Fruit fly (Drosophila melanogaster): ENCODE data around the gene GC1.
A peak's percentile ranks its signal among the peaks of the same experiment; 100 is the strongest.

GC1 gene

dm6 chr3R:11974631-11975030 is 7.1 kb downstream of the GC1 start, which contains the start of gene Tango9 (continued):
- TF ChIP-seq ssp (GFP tag; IDR thresholded peaks at IDR 0.05) (0 out of 2 replicates have a peak, but pooled peaks have one; percentile 5), E2f1 (GFP tag; IDR thresholded peaks at IDR 0.05) (no peak), CG10321 (GFP tag; IDR thresholded peaks at IDR 0.05) (no peak), zen (tag; optimal IDR thresholded peaks at IDR 0.05) (peak; percentile 10), Oaz (GFP tag; IDR thresholded peaks at IDR 0.05) (no peak), CG16863 (GFP tag; optimal IDR thresholded peaks at IDR 0.05) (no peak), CG1647 (GFP tag; optimal IDR thresholded peaks at IDR 0.05) (no peak), esg (GFP tag; conservative IDR thresholded peaks at IDR 0.05) (no peak), ewg (GFP tag; optimal IDR thresholded peaks at IDR 0.05) (peak; percentile 88), Fer1 (GFP tag; optimal IDR thresholded peaks at IDR 0.05) (peak; percentile 22), Xrp1 (GFP tag; IDR thresholded peaks at IDR 0.05) (0 out of 2 replicates have a peak, but pooled peaks have one; percentile 25), Elba2 (GFP tag; optimal IDR thresholded peaks at IDR 0.05) (no peak), vnd (GFP tag; IDR thresholded peaks at IDR 0.05; ENCODE audit: partially characterized antibody) (no peak), sob (GFP tag; IDR thresholded peaks at IDR 0.05) (no peak), lmd (GFP tag; IDR thresholded peaks at IDR 0.05) (no peak), Stat92E (GFP tag; optimal IDR thresholded peaks at IDR 0.05) (no peak), Doc3 (GFP tag; IDR thresholded peaks at IDR 0.05; ENCODE audit: partially characterized antibody) (no peak), her (GFP tag; optimal IDR thresholded peaks at IDR 0.05) (peak; percentile 22), Atf-2 (GFP tag; optimal IDR thresholded peaks at IDR 0.05) (no peak), maf-S (GFP tag; optimal IDR thresholded peaks at IDR 0.05) (no peak), ftz-f1 (GFP tag; optimal IDR thresholded peaks at IDR 0.05) (peak; percentile 11), trem (tag; optimal IDR thresholded peaks at IDR 0.05) (peak; percentile 63), D19B (GFP tag; optimal IDR thresholded peaks at IDR 0.05) (no peak), hbn (GFP tag; IDR thresholded peaks at IDR 0.05; ENCODE audit: partially characterized antibody) (no peak), CG34224 (GFP tag; IDR thresholded peaks at IDR 0.05; ENCODE audit: partially characterized antibody) (no peak), CG12236 (GFP tag; optimal IDR thresholded peaks at IDR 0.05) (no peak), fru (optimal IDR thresholded peaks at IDR 0.05) (no peak), Dref (GFP tag; IDR thresholded peaks at IDR 0.05) (0 out of 2 replicates have a peak, but pooled peaks have one; percentile 16), wdn (GFP tag; IDR thresholded peaks at IDR 0.05) (no peak), Poxn (GFP tag; IDR thresholded peaks at IDR 0.05) (no peak), CG12942 (GFP tag; optimal IDR thresholded peaks at IDR 0.05) (no peak), shn (GFP tag; optimal IDR thresholded peaks at IDR 0.05) (no peak), bbx (GFP tag; IDR thresholded peaks at IDR 0.05; ENCODE audit: partially characterized antibody) (no peak), CkIIα-i1 (GFP tag; IDR thresholded peaks at IDR 0.05) (no peak), CG3065 (GFP tag; optimal IDR thresholded peaks at IDR 0.05) (no peak), HLH4C (GFP tag; IDR thresholded peaks at IDR 0.05; ENCODE audit: partially characterized antibody) (no peak), Neu2 (GFP tag; optimal IDR thresholded peaks at IDR 0.05; ENCODE audit: borderline replicate concordance) (no peak), Spps (tag; optimal IDR thresholded peaks at IDR 0.05) (no peak), Ets65A (GFP tag) (no peak), BtbVII (GFP tag; optimal IDR thresholded peaks at IDR 0.05) (no peak), phol (tag; optimal IDR thresholded peaks at IDR 0.05) (peak; percentile 39), CG30403 (GFP tag; optimal IDR thresholded peaks at IDR 0.05) (no peak), sd (tag; optimal IDR thresholded peaks at IDR 0.05) (no peak), schlank (tag; optimal IDR thresholded peaks at IDR 0.05) (no peak), BEAF-32 (GFP tag; optimal IDR thresholded peaks at IDR 0.05) (peak; percentile 38), hb (GFP tag; IDR thresholded peaks at IDR 0.05; ENCODE audit: partially characterized antibody) (no peak), CG17385 (GFP tag; optimal IDR thresholded peaks at IDR 0.05) (peak; percentile 17), CG13296 (GFP tag; optimal IDR thresholded peaks at IDR 0.05) (no peak), CG16779 (GFP tag; IDR thresholded peaks at IDR 0.05) (no peak), CG2875 (GFP tag; optimal IDR thresholded peaks at IDR 0.05) (no peak), ab (GFP tag; optimal IDR thresholded peaks at IDR 0.05) (no peak), Hr39 (optimal IDR thresholded peaks at IDR 0.05) (no peak)
